Worm (Caenorhabditis elegans): ENCODE results near the gene F57F5.3.

DNA sequence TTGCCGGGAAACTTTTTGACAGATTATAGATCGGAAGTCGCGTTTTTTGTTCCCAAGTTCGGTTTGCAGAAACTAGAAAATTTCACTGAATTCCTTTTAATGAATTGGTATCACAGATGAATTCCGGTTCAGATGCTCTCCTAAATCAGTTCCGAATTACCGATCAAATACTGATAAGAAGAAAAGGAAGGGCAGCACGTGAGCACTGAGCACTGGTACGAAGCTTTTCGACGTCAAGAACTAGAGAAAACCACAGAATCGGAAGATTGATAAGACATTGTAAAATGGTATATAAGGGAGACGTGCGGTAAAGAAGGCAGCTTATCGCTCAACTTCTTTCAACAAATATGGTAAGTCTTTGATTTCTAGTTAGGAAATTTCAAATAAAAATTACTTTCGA lies 31.2 kb downstream of the F57F5.3 start, which contains the start of gene cpr-1:
- TF ChIP-seq snpc-4 (tag; optimal IDR thresholded peaks at IDR 0.05): no peak
- TF ChIP-seq nhr-237 (tag; optimal IDR thresholded peaks at IDR 0.05): no peak
- no peak for TF ChIP-seq ham-2 (GFP tag; optimal IDR thresholded peaks at IDR 0.05)
- no peak for TF ChIP-seq blmp-1 (tag; optimal IDR thresholded peaks at IDR 0.05)

All from whole organism, mixed stage, embryonic.